Worm (Caenorhabditis elegans): ENCODE results near the gene fbxa-88.

fbxa-88 gene

ce11 chrV:16100103-16100730 is 42.7 kb downstream of the fbxa-88 start, which contains the start of gene cth-1:
Gene cth-1 (plus strand): TSS chrV:16100680.
- TF ChIP-seq nhr-11 (tag; optimal IDR thresholded peaks at IDR 0.05) (no peak), hlh-4 (tag; optimal IDR thresholded peaks at IDR 0.05) (no peak), mdl-1 (tag; optimal IDR thresholded peaks at IDR 0.05) (peak in 1 of 2 experiments; percentile 1), nhr-85 (tag) (peak; percentile 72), C04F5.9 (tag; optimal IDR thresholded peaks at IDR 0.05) (no peak), vab-15 (tag; optimal IDR thresholded peaks at IDR 0.05) (no peak), elt-2 (tag; optimal IDR thresholded peaks at IDR 0.05) (peak; percentile 49), fkh-8 (tag; optimal IDR thresholded peaks at IDR 0.05) (no peak), lin-14 (GFP tag; optimal IDR thresholded peaks at IDR 0.05) (peak; percentile 14), efl-1 (optimal IDR thresholded peaks at IDR 0.05) (no peak), efl-1 (GFP tag; optimal IDR thresholded peaks at IDR 0.05 in 1 of 2) (peak in 1 of 2 experiments; percentile 88), nhr-20 (tag; optimal IDR thresholded peaks at IDR 0.05) (peak; percentile 14), elt-3 (tag; optimal IDR thresholded peaks at IDR 0.05) (peak in 3 of 6 experiments; percentile 38 to 67 (median 46))

- TF ChIP-seq ets-5 (GFP tag; IDR thresholded peaks at IDR 0.05) (no peak), nhr-12 (tag; optimal IDR thresholded peaks at IDR 0.05) (no peak), egl-27 (tag; optimal IDR thresholded peaks at IDR 0.05) (no peak), nhr-77 (tag; optimal IDR thresholded peaks at IDR 0.05) (no peak), mep-1 (tag; optimal IDR thresholded peaks at IDR 0.05) (no peak), C16A3.4 (tag; optimal IDR thresholded peaks at IDR 0.05) (no peak), lsy-2 (tag; optimal IDR thresholded peaks at IDR 0.05) (no peak)
Observed at ce11 chrV:16099441-16099840, 43.5 kb downstream of the fbxa-88 start, which contains the start of gene str-7. Gene str-7 (minus strand): TSS chrV:16099541.

- TF ChIP-seq nhr-20 (tag; optimal IDR thresholded peaks at IDR 0.05), result peak; percentile 39
- TF ChIP-seq skn-1 (tag; optimal IDR thresholded peaks at IDR 0.05), result peak; percentile 58
- TF ChIP-seq ceh-8 (GFP tag; optimal IDR thresholded peaks at IDR 0.05), result no peak
- peak; percentile 81 for TF ChIP-seq blmp-1 (tag; optimal IDR thresholded peaks at IDR 0.05)
- no peak for TF ChIP-seq snpc-4 (tag; optimal IDR thresholded peaks at IDR 0.05)
- TF ChIP-seq sup-37 (GFP tag; optimal IDR thresholded peaks at IDR 0.05), result no peak
- TF ChIP-seq elt-3 (tag; optimal IDR thresholded peaks at IDR 0.05), result peak in 1 of 6 experiments; percentile 58
- no peak for TF ChIP-seq mab-9 (GFP tag; IDR thresholded peaks at IDR 0.05)
- TF ChIP-seq rnt-1 (tag; optimal IDR thresholded peaks at IDR 0.05), result peak; percentile 43
- TF ChIP-seq mep-1 (tag; optimal IDR thresholded peaks at IDR 0.05), result peak; percentile 38
- no peak for TF ChIP-seq efl-3 (GFP tag; optimal IDR thresholded peaks at IDR 0.05)
- TF ChIP-seq F16B12.6 (tag; optimal IDR thresholded peaks at IDR 0.05), result no peak
- peak; percentile 28 for TF ChIP-seq nhr-19 (GFP tag; conservative IDR thresholded peaks at IDR 0.05)
Observed at ce11 chrV:16094862-16095261, 48.1 kb downstream of the fbxa-88 start.

ce11 chrV:16094284-16094683 is 48.6 kb downstream of the fbxa-88 start, which contains the start of gene F22B8.7:
Gene F22B8.7 (plus strand): TSS chrV:16094584.
- TF ChIP-seq fkh-10 (GFP tag; optimal IDR thresholded peaks at IDR 0.05), result no peak
- no peak for TF ChIP-seq nhr-76 (tag; optimal IDR thresholded peaks at IDR 0.05)
- no peak for TF ChIP-seq nhr-237 (tag; optimal IDR thresholded peaks at IDR 0.05)
- TF ChIP-seq nhr-90 (tag; optimal IDR thresholded peaks at IDR 0.05; ENCODE audit: poor library complexity), result no peak

All from whole organism, L1 larva.